Worm (Caenorhabditis elegans): ENCODE measurements around the gene T14E8.2.

DNA sequence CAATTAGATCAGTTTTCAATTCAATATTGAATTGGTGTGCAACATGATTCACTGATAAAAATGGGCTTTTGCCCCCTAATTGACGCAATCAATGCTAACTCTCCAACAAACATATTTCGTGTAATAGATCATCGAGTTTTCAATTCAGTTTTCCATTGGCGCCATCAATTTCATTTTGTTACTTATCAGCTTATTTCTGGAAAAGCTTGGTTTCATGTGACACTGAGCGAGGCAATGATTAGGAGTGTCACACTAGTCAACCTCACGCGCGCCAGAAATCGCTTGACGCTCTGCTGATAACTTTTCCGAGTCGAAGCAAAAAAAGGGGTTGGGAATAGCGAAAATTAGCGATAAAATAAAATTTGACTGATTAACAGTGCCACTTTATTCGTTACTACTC, 24.3 kb upstream of the T14E8.2 start, which contains the start of gene ets-4:
- TF ChIP-seq alr-1 (tag; optimal IDR thresholded peaks at IDR 0.05; ENCODE audit: borderline replicate concordance) (no peak), efl-3 (GFP tag; optimal IDR thresholded peaks at IDR 0.05) (no peak), skn-1 (tag; optimal IDR thresholded peaks at IDR 0.05) (no peak), mef-2 (tag; optimal IDR thresholded peaks at IDR 0.05) (no peak), zag-1 (tag; optimal IDR thresholded peaks at IDR 0.05) (no peak), fkh-4 (tag; optimal IDR thresholded peaks at IDR 0.05; ENCODE audit: borderline replicate concordance) (no peak), lin-39 (tag; optimal IDR thresholded peaks at IDR 0.05) (no peak), egl-13 (tag; optimal IDR thresholded peaks at IDR 0.05) (no peak), lsy-2 (tag; optimal IDR thresholded peaks at IDR 0.05) (no peak), nhr-28 (tag; optimal IDR thresholded peaks at IDR 0.05) (no peak)

Measured in whole organism, L1 larva.